Fruit fly (Drosophila melanogaster): ENCODE data around the gene Uba4.

dm6 chr2L:8543102-8543501 is 25.9 kb downstream of the Uba4 start:
- TF ChIP-seq ttk (optimal IDR thresholded peaks at IDR 0.05) (no peak), insv (optimal IDR thresholded peaks at IDR 0.05) (no peak), h (optimal IDR thresholded peaks at IDR 0.05) (no peak), psq (optimal IDR thresholded peaks at IDR 0.05) (no peak), Sin3A (optimal IDR thresholded peaks at IDR 0.05) (no peak)

Measured in Kc167 (cell line).